Fruit fly (Drosophila melanogaster) whole organism, embryonic: Measurements from ENCODE around the gene Snr1.

Source experiments
- Abd-B ChIP-seq: fragments of 200-800 bp; sonication (Bioruptor generic); optimal IDR thresholded peaks from 2 replicates; lab custom pipeline; 2018; ENCODE audit warnings: missing biosample characterization, mild to moderate bottlenecking, missing genetic modification characterization, moderate library complexity
- Adf1 ChIP-seq: fragments of 200-800 bp; sonication (Bioruptor generic); IDR thresholded peaks from 2 replicates; pipeline ENCODE4 v1.3.6; 2022; ENCODE audit warnings: missing biosample characterization, missing genetic modification characterization
- BEAF-32 ChIP-seq: fragments of 200-800 bp; sonication (Bioruptor generic); optimal IDR thresholded peaks from 3 replicates; lab custom pipeline; 2017; ENCODE audit warnings: missing biosample characterization, missing genetic modification characterization, mild to moderate bottlenecking, moderate library complexity, missing genetic modification reagents
- CG11504 ChIP-seq: fragments of 200-800 bp; sonication (Bioruptor generic); optimal IDR thresholded peaks from 3 replicates; lab custom pipeline; 2019; ENCODE audit warnings: missing biosample characterization, mild to moderate bottlenecking, missing genetic modification characterization, moderate library complexity
- CG12659 ChIP-seq: fragments of 200-800 bp; sonication (Bioruptor generic); optimal IDR thresholded peaks from 3 replicates; lab custom pipeline; 2017; ENCODE audit warnings: mild to moderate bottlenecking, missing biosample characterization, missing genetic modification reagents, missing genetic modification characterization
- CG13287 ChIP-seq: fragments of 200-800 bp; sonication (Bioruptor generic); IDR thresholded peaks from 2 replicates; pipeline ENCODE4 v1.3.6; 2022; ENCODE audit warnings: missing biosample characterization, missing genetic modification characterization; ENCODE audit not compliant: partially characterized antibody
- CG15479 ChIP-seq: fragments of 200-800 bp; sonication (Bioruptor generic); optimal IDR thresholded peaks from 3 replicates; lab custom pipeline; 2019; ENCODE audit warnings: missing biosample characterization, mild to moderate bottlenecking, missing genetic modification characterization, moderate library complexity
- CG15696 ChIP-seq: fragments of 200-800 bp; sonication (Bioruptor generic); optimal IDR thresholded peaks from 2 replicates; lab custom pipeline; 2019; ENCODE audit warnings: missing biosample characterization, mild to moderate bottlenecking, missing genetic modification characterization, moderate library complexity
- CG16813 ChIP-seq: fragments of 200-800 bp; sonication (Bioruptor generic); IDR thresholded peaks from 3 replicates; pipeline ENCODE4 v1.3.6; 2022; ENCODE audit warnings: missing biosample characterization, missing genetic modification characterization; ENCODE audit not compliant: partially characterized antibody
- CG17359 ChIP-seq: fragments of 200-800 bp; sonication (Bioruptor generic); optimal IDR thresholded peaks from 3 replicates; lab custom pipeline; 2018; ENCODE audit warnings: missing biosample characterization, mild to moderate bottlenecking, missing genetic modification characterization, moderate library complexity
- CG2199 ChIP-seq: fragments of 200-800 bp; sonication (Bioruptor generic); IDR thresholded peaks from 3 replicates; pipeline ENCODE4 v1.3.6; 2022; ENCODE audit warnings: missing biosample characterization, missing genetic modification characterization
- CG2889 ChIP-seq: fragments of 200-800 bp; sonication (Bioruptor generic); IDR thresholded peaks from 3 replicates; pipeline ENCODE4 v1.3.6; 2022; ENCODE audit warnings: missing biosample characterization, missing genetic modification characterization
- CG33213 ChIP-seq: fragments of 200-800 bp; sonication (Bioruptor generic); optimal IDR thresholded peaks from 3 replicates; lab custom pipeline; 2016; ENCODE audit warnings: missing biosample characterization, missing genetic modification characterization
- CG4424 ChIP-seq: fragments of 200-800 bp; sonication (Bioruptor generic); optimal IDR thresholded peaks from 3 replicates; lab custom pipeline; 2016; ENCODE audit warnings: missing biosample characterization, missing genetic modification characterization
- CG4617 ChIP-seq: fragments of 200-800 bp; sonication (Bioruptor generic); optimal IDR thresholded peaks from 3 replicates; lab custom pipeline; 2016; ENCODE audit warnings: missing biosample characterization, missing genetic modification characterization, borderline replicate concordance
- CG4820 ChIP-seq: fragments of 200-800 bp; sonication (Bioruptor generic); optimal IDR thresholded peaks from 3 replicates; lab custom pipeline; 2016; ENCODE audit warnings: missing biosample characterization, missing genetic modification characterization
- CG6272 ChIP-seq: fragments of 200-800 bp; sonication (Bioruptor generic); IDR thresholded peaks from 2 replicates; pipeline ENCODE4 v1.3.6; 2022; ENCODE audit warnings: missing biosample characterization, missing genetic modification characterization
- CG7839 ChIP-seq: fragments of 200-800 bp; sonication (Bioruptor generic); optimal IDR thresholded peaks from 3 replicates; lab custom pipeline; 2018; ENCODE audit warnings: missing biosample characterization, mild to moderate bottlenecking, missing genetic modification characterization, moderate library complexity
- CG9817 ChIP-seq: fragments of 200-800 bp; sonication (Bioruptor generic); optimal IDR thresholded peaks from 2 replicates; lab custom pipeline; 2018; ENCODE audit warnings: missing biosample characterization, mild to moderate bottlenecking, missing genetic modification characterization, moderate library complexity
- CTCF ChIP-seq: fragments of 200-800 bp; sonication (Bioruptor generic); optimal IDR thresholded peaks from 2 replicates; lab custom pipeline; 2017; ENCODE audit warnings: missing biosample characterization, mild to moderate bottlenecking, missing genetic modification characterization, moderate library complexity
- Dp ChIP-seq: fragments of 200-800 bp; sonication (Bioruptor generic); optimal IDR thresholded peaks from 2 replicates; lab custom pipeline; 2018; ENCODE audit warnings: missing biosample characterization, mild to moderate bottlenecking, missing genetic modification characterization, moderate library complexity
- Ets65A ChIP-seq: fragments of 200-800 bp; sonication (Bioruptor generic); peaks from one replicate; lab custom pipeline; 2016; ENCODE audit warnings: missing biosample characterization, missing genetic modification characterization
- Ets97D ChIP-seq: fragments of 200-800 bp; sonication (Bioruptor generic); optimal IDR thresholded peaks from 3 replicates; lab custom pipeline; 2016; ENCODE audit warnings: missing biosample characterization, missing genetic modification characterization
- Gug ChIP-seq: fragments of 200-800 bp; sonication (Bioruptor generic); IDR thresholded peaks from 4 replicates; pipeline ENCODE4 v1.3.6; 2022; ENCODE audit warnings: missing biosample characterization, missing genetic modification characterization
- HLH54F ChIP-seq: fragments of 200-800 bp; sonication (Bioruptor generic); optimal IDR thresholded peaks from 3 replicates; lab custom pipeline; 2016; ENCODE audit warnings: missing biosample characterization, missing genetic modification characterization
- Hey ChIP-seq: fragments of 200-800 bp; sonication (Bioruptor generic); optimal IDR thresholded peaks from 3 replicates; lab custom pipeline; 2018; ENCODE audit warnings: missing biosample characterization, mild to moderate bottlenecking, missing genetic modification characterization
- HmgD ChIP-seq: fragments of 200-800 bp; sonication (Bioruptor generic); optimal IDR thresholded peaks from 3 replicates; lab custom pipeline; 2016; ENCODE audit warnings: missing biosample characterization, missing genetic modification characterization
- Jarid2 ChIP-seq: fragments of 200-800 bp; sonication (Bioruptor generic); optimal IDR thresholded peaks from 3 replicates; lab custom pipeline; 2017; ENCODE audit warnings: mild to moderate bottlenecking, missing biosample characterization, missing genetic modification reagents, missing genetic modification characterization
- Lhr ChIP-seq: fragments of 200-800 bp; sonication (Bioruptor generic); optimal IDR thresholded peaks from 3 replicates; lab custom pipeline; 2017; ENCODE audit warnings: mild to moderate bottlenecking, missing biosample characterization, missing genetic modification reagents, missing genetic modification characterization
- Max ChIP-seq: fragments of 200-800 bp; sonication (Bioruptor generic); optimal IDR thresholded peaks from 2 replicates; lab custom pipeline; 2016; ENCODE audit warnings: missing biosample characterization, mild to moderate bottlenecking, missing genetic modification characterization
- Med ChIP-seq: fragments of 200-800 bp; sonication (Bioruptor generic); peaks from one replicate; lab custom pipeline; 2016; ENCODE audit warnings: missing biosample characterization, missing genetic modification characterization, mild to moderate bottlenecking, inconsistent platforms, moderate library complexity
- Myb ChIP-seq: fragments of 200-800 bp; sonication (Bioruptor generic); optimal IDR thresholded peaks from 2 replicates; lab custom pipeline; 2016; ENCODE audit warnings: missing biosample characterization, missing genetic modification characterization
- Opbp ChIP-seq: fragments of 200-800 bp; sonication (Bioruptor generic); IDR thresholded peaks from 3 replicates; pipeline ENCODE4 v1.3.6; 2022; ENCODE audit warnings: missing biosample characterization, missing genetic modification characterization; ENCODE audit not compliant: partially characterized antibody
- Sry-δ ChIP-seq: fragments of 200-800 bp; sonication (Bioruptor generic); optimal IDR thresholded peaks from 2 replicates; lab custom pipeline; 2016; ENCODE audit warnings: missing biosample characterization, missing genetic modification characterization
- ash1 ChIP-seq: fragments of 200-800 bp; sonication (Bioruptor generic); optimal IDR thresholded peaks from 2 replicates; lab custom pipeline; 2018; ENCODE audit warnings: missing biosample characterization, mild to moderate bottlenecking, missing genetic modification characterization
- bcd ChIP-seq: fragments of 200-800 bp; sonication (Bioruptor generic); optimal IDR thresholded peaks from 2 replicates; lab custom pipeline; 2017; ENCODE audit warnings: missing biosample characterization, mild to moderate bottlenecking, missing genetic modification characterization
- dati ChIP-seq: fragments of 200-800 bp; sonication (Bioruptor generic); IDR thresholded peaks from 2 replicates; pipeline ENCODE4 v1.3.6; 2022; ENCODE audit warnings: missing biosample characterization, missing genetic modification characterization
- gfzf ChIP-seq: fragments of 200-800 bp; sonication (Bioruptor generic); optimal IDR thresholded peaks from 2 replicates; lab custom pipeline; 2016; ENCODE audit warnings: missing biosample characterization, mild to moderate bottlenecking, missing genetic modification characterization, moderate library complexity
- gsb-n ChIP-seq: fragments of 200-800 bp; sonication (Bioruptor generic); optimal IDR thresholded peaks from 3 replicates; lab custom pipeline; 2018; ENCODE audit warnings: missing biosample characterization, mild to moderate bottlenecking, missing genetic modification characterization
- knrl ChIP-seq: fragments of 200-800 bp; sonication (Bioruptor generic); IDR thresholded peaks from 3 replicates; pipeline ENCODE4 v1.3.6; 2022; ENCODE audit warnings: missing biosample characterization, missing genetic modification characterization; ENCODE audit not compliant: partially characterized antibody
- pan ChIP-seq, 4 experiments: fragments of >200 bp in 3 of 4; fragments of 200-800 bp in 1 of 4; sonication (Bioruptor generic) in 1 of 4; optimal IDR thresholded peaks in 3 of 4; IDR thresholded peaks in 1 of 4; 2 replicates each; pipeline versions ENCODE4 v1.3.6 to Lab custom; 2017 to 2022; ENCODE audit warnings: missing biosample characterization in 2 of 4, missing genetic modification characterization in 2 of 4, mixed read lengths in 1 of 4
- pzg ChIP-seq: fragments of 200-800 bp; sonication (Bioruptor generic); optimal IDR thresholded peaks from 3 replicates; lab custom pipeline; 2018; ENCODE audit warnings: missing biosample characterization, mild to moderate bottlenecking, missing genetic modification characterization, moderate library complexity
- row ChIP-seq: fragments of 200-800 bp; sonication (Bioruptor generic); IDR thresholded peaks from 3 replicates; pipeline ENCODE4 v1.3.6; 2022; ENCODE audit warnings: missing biosample characterization, missing genetic modification characterization
- sd ChIP-seq: fragments of 200-800 bp; sonication (Bioruptor generic); optimal IDR thresholded peaks from 3 replicates; lab custom pipeline; 2018; ENCODE audit warnings: missing biosample characterization, mild to moderate bottlenecking, missing genetic modification characterization, moderate library complexity
- sna ChIP-seq: fragments of 200-800 bp; sonication (Bioruptor generic); IDR thresholded peaks from 2 replicates; pipeline ENCODE4 v1.3.6; 2022; ENCODE audit warnings: missing biosample characterization, missing genetic modification characterization; ENCODE audit not compliant: partially characterized antibody
- trem ChIP-seq: fragments of 200-800 bp; optimal IDR thresholded peaks from 3 replicates; lab custom pipeline; 2019; ENCODE audit warnings: missing biosample characterization, mild to moderate bottlenecking, missing genetic modification characterization, moderate library complexity
- zen ChIP-seq: fragments of 200-800 bp; sonication (Bioruptor generic); optimal IDR thresholded peaks from 3 replicates; lab custom pipeline; 2018; ENCODE audit warnings: missing biosample characterization, mild to moderate bottlenecking, missing genetic modification characterization, moderate library complexity

Gene Snr1

dm6 chr3R:5438750-5439149 is 32.0 kb upstream of the Snr1 start (continued):
- TF ChIP-seq CG6272 (GFP tag; lab: Robert Waterston, UW): 0 out of 2 replicates have a peak, but pooled peaks have one; percentile 9
- peak; percentile 30 for TF ChIP-seq Dp (GFP tag; lab: Kevin White, UChicago)
- TF ChIP-seq CG7839 (tag; lab: Kevin White, UChicago): peak; percentile 30
- TF ChIP-seq CG16813 (GFP tag; lab: Robert Waterston, UW): peak; percentile 43
- TF ChIP-seq trem (tag; lab: Kevin White, UChicago): peak; percentile 27
- peak; percentile 62 for TF ChIP-seq Ets65A (GFP tag; lab: Kevin White, UChicago)
- peak; percentile 28 for TF ChIP-seq Lhr
- TF ChIP-seq CG2199 (GFP tag; lab: Robert Waterston, UW): peak; percentile 87
- no peak for TF ChIP-seq HLH54F (GFP tag; lab: Kevin White, UChicago)
- TF ChIP-seq CG11504: peak; percentile 39
- no peak for TF ChIP-seq CG15479 (GFP tag; lab: Kevin White, UChicago)
- TF ChIP-seq bcd (GFP tag; lab: Kevin White, UChicago): peak; percentile 19
- peak; percentile 52 for TF ChIP-seq CG4424
- TF ChIP-seq CG17359 (tag; lab: Kevin White, UChicago): peak; percentile 58
- peak; percentile 44; the same call in 1 of the 3 replicates for TF ChIP-seq knrl (GFP tag; lab: Robert Waterston, UW)
- TF ChIP-seq Ets97D (GFP tag; lab: Kevin White, UChicago): peak; percentile 71
- peak; percentile 43; the same call in 1 of the 2 replicates for TF ChIP-seq CG13287
- TF ChIP-seq gfzf (GFP tag; lab: Kevin White, UChicago): peak; percentile 54
- peak; percentile 21; the same call in 1 of the 3 replicates for TF ChIP-seq row (GFP tag; lab: Robert Waterston, UW)
- TF ChIP-seq BEAF-32 (GFP tag; lab: Kevin White, UChicago): peak; percentile 22
- peak; percentile 94 for TF ChIP-seq sd
- TF ChIP-seq CG4617 (GFP tag; lab: Kevin White, UChicago): peak; percentile 17
- TF ChIP-seq CG4820: peak; percentile 14
- TF ChIP-seq pzg: peak; percentile 26
- TF ChIP-seq dati: no peak
- no peak for TF ChIP-seq Gug (GFP tag; lab: Robert Waterston, UW)
- peak; percentile 32 for TF ChIP-seq CG12659
- no peak for TF ChIP-seq ash1 (GFP tag; lab: Kevin White, UChicago)
- no peak for TF ChIP-seq Hey (tag; lab: Kevin White, UChicago)
- TF ChIP-seq CG15696: peak; percentile 34
- TF ChIP-seq Jarid2 (GFP tag; lab: Kevin White, UChicago): peak; percentile 6
- TF ChIP-seq Opbp (GFP tag; lab: Robert Waterston, UW): 0 out of 3 replicates have a peak, but pooled peaks have one; percentile 18
- TF ChIP-seq sna (GFP tag; lab: Robert Waterston, UW): 0 out of 2 replicates have a peak, but pooled peaks have one; percentile 28
- TF ChIP-seq Med (GFP tag; lab: Kevin White, UChicago): peak; percentile 67
- TF ChIP-seq Max (GFP tag; lab: Kevin White, UChicago): no peak
- peak; percentile 87 for TF ChIP-seq zen
- peak; percentile 95 for TF ChIP-seq Abd-B (GFP tag; lab: Kevin White, UChicago)
- TF ChIP-seq CG33213 (GFP tag; lab: Kevin White, UChicago): peak; percentile 35
- TF ChIP-seq Adf1 (GFP tag; lab: Robert Waterston, UW): no peak
- TF ChIP-seq CTCF (GFP tag; lab: Kevin White, UChicago): peak; percentile 12
- peak; percentile 1 for TF ChIP-seq CG9817
- peak; percentile 63 for TF ChIP-seq HmgD
- peak; percentile 32 for TF ChIP-seq Sry-δ (GFP tag; lab: Kevin White, UChicago)
- no peak for TF ChIP-seq pan (optimal IDR thresholded peaks at IDR 0.05; lab: Kevin White, UChicago)
- TF ChIP-seq pan (GFP tag; optimal IDR thresholded peaks at IDR 0.05 in 1 of 2, IDR thresholded peaks at IDR 0.05 in 1 of 2): no peak
- TF ChIP-seq CG2889 (GFP tag; lab: Robert Waterston, UW): no peak
- peak; percentile 19 for TF ChIP-seq gsb-n (tag; lab: Kevin White, UChicago)
- peak; percentile 86 for TF ChIP-seq Myb (GFP tag; lab: Kevin White, UChicago)
